Worm (Caenorhabditis elegans) whole organism, L4/young adult: Measurements from ENCODE around the gene pals-17.

Experiments
- W03F9.2 ChIP-seq: fragments of 150-350 bp; optimal IDR thresholded peaks from 2 replicates; lab custom pipeline; 2014; ENCODE audit warnings: missing biosample characterization, missing genetic modification characterization
- dao-5 ChIP-seq: sonication (generic microtip); optimal IDR thresholded peaks from 2 replicates; lab custom pipeline; 2016; ENCODE audit warnings: missing genotype, missing genetic modification characterization, moderate library complexity, missing compliant biosample characterization
- him-1 ChIP-seq: sonication (generic microtip); optimal IDR thresholded peaks from 2 replicates; lab custom pipeline; 2016; ENCODE audit warnings: missing genotype, missing genetic modification reagents, missing genetic modification characterization, missing compliant biosample characterization

- TF ChIP-seq dao-5 (tag; lab: Kevin White, UChicago) (no peak), him-1 (tag; lab: Kevin White, UChicago) (no peak), W03F9.2 (tag; lab: Kevin White, UChicago) (no peak)
Measured at ce11 chrIII:1428448-1428847, 36.8 kb upstream of the pals-17 start.
